Worm (Caenorhabditis elegans) whole organism, late embryonic: Measurements from ENCODE around the gene col-168.

Experiments used
- C38D4.7 ChIP-seq: fragments of 200-800 bp; sonication (Bioruptor generic); optimal IDR thresholded peaks from 2 replicates; lab custom pipeline; 2018; ENCODE audit warnings: mild to moderate bottlenecking, missing genetic modification characterization, moderate library complexity, missing compliant biosample characterization
- F13H6.1 ChIP-seq: sonication (generic microtip); optimal IDR thresholded peaks from 2 replicates; lab custom pipeline; 2016; ENCODE audit warnings: missing genetic modification characterization, missing compliant biosample characterization
- K02D7.2 ChIP-seq: sonication (generic microtip); optimal IDR thresholded peaks from 2 replicates; lab custom pipeline; 2017; ENCODE audit warnings: mild to moderate bottlenecking, missing genetic modification characterization, missing compliant biosample characterization
- K09A11.1 ChIP-seq: sonication (generic microtip); optimal IDR thresholded peaks from 2 replicates; lab custom pipeline; 2017; ENCODE audit warnings: antibody characterized with exemption, mild to moderate bottlenecking, missing genetic modification characterization, missing compliant biosample characterization; ENCODE audit not compliant: insufficient read depth
- Y22D7AL.16 ChIP-seq: sonication (generic microtip); optimal IDR thresholded peaks from 2 replicates; lab custom pipeline; 2016; ENCODE audit warnings: missing genetic modification characterization, missing compliant biosample characterization
- ceh-14 ChIP-seq: sonication (generic microtip); optimal IDR thresholded peaks from 2 replicates; lab custom pipeline; 2016; ENCODE audit warnings: missing genotype, missing genetic modification characterization, missing compliant biosample characterization
- ceh-19 ChIP-seq: fragments of 200-800 bp; sonication (Bioruptor generic); optimal IDR thresholded peaks from 2 replicates; lab custom pipeline; 2018; ENCODE audit warnings: mild to moderate bottlenecking, missing genetic modification characterization, missing compliant biosample characterization
- ceh-2 ChIP-seq: sonication (generic microtip); optimal IDR thresholded peaks from 2 replicates; lab custom pipeline; 2016; ENCODE audit warnings: missing genotype, missing genetic modification characterization, missing compliant biosample characterization
- ceh-24 ChIP-seq: sonication (generic microtip); optimal IDR thresholded peaks from 2 replicates; lab custom pipeline; 2016; ENCODE audit warnings: mild to moderate bottlenecking, missing genetic modification characterization, missing compliant biosample characterization
- ceh-30 ChIP-seq: fragments of 150-350 bp; optimal IDR thresholded peaks from 2 replicates; lab custom pipeline; 2014; ENCODE audit warnings: missing biosample characterization, missing genetic modification characterization
- ceh-31 ChIP-seq: sonication (generic microtip); optimal IDR thresholded peaks from 2 replicates; lab custom pipeline; 2016; ENCODE audit warnings: missing genetic modification characterization, missing compliant biosample characterization
- ceh-34 ChIP-seq: sonication (generic microtip); optimal IDR thresholded peaks from 2 replicates; lab custom pipeline; 2016; ENCODE audit warnings: mild to moderate bottlenecking, missing genetic modification characterization, missing compliant biosample characterization
- ceh-45 ChIP-seq: fragments of 200-800 bp; sonication (Bioruptor generic); IDR thresholded peaks from 2 replicates; pipeline ENCODE4 v1.3.6; 2022; ENCODE audit warnings: missing genetic modification reagents, missing genetic modification characterization, missing compliant biosample characterization
- ceh-48 ChIP-seq: sonication (generic microtip); optimal IDR thresholded peaks from 2 replicates; lab custom pipeline; 2016; ENCODE audit warnings: missing genetic modification characterization, inconsistent platforms, missing compliant biosample characterization
- ceh-6 ChIP-seq: fragments of 200-800 bp; sonication (Bioruptor generic); optimal IDR thresholded peaks from 2 replicates; lab custom pipeline; 2018; ENCODE audit warnings: mild to moderate bottlenecking, missing genetic modification characterization, missing compliant biosample characterization
- dmd-4 ChIP-seq: sonication (generic microtip); optimal IDR thresholded peaks from 2 replicates; lab custom pipeline; 2016; ENCODE audit warnings: borderline replicate concordance, missing genetic modification characterization, missing compliant biosample characterization
- dve-1 ChIP-seq: sonication (generic microtip); optimal IDR thresholded peaks from 2 replicates; lab custom pipeline; 2017; ENCODE audit warnings: antibody characterized with exemption, mild to moderate bottlenecking, missing genetic modification characterization, missing compliant biosample characterization
- elt-2 ChIP-seq: sonication (generic microtip); optimal IDR thresholded peaks from 2 replicates; lab custom pipeline; 2016; ENCODE audit warnings: missing genetic modification reagents, missing genetic modification characterization, missing compliant biosample characterization
- eyg-1 ChIP-seq: sonication (generic microtip); optimal IDR thresholded peaks from 2 replicates; lab custom pipeline; 2016; ENCODE audit warnings: missing genotype, missing genetic modification characterization, missing compliant biosample characterization
- hlh-13 ChIP-seq: fragments of 200-800 bp; sonication (Bioruptor generic); optimal IDR thresholded peaks from 2 replicates; lab custom pipeline; 2018; ENCODE audit warnings: mild to moderate bottlenecking, missing genetic modification characterization, missing compliant biosample characterization
- hlh-15 ChIP-seq: sonication (generic microtip); optimal IDR thresholded peaks from 2 replicates; lab custom pipeline; 2016; ENCODE audit warnings: missing genetic modification characterization, missing compliant biosample characterization
- hlh-30 ChIP-seq: sonication (generic microtip); optimal IDR thresholded peaks from 2 replicates; lab custom pipeline; 2017; ENCODE audit warnings: antibody characterized with exemption, missing genetic modification characterization, missing compliant biosample characterization; ENCODE audit not compliant: insufficient read depth
- hlh-6 ChIP-seq: sonication (generic microtip); optimal IDR thresholded peaks from 2 replicates; lab custom pipeline; 2016; ENCODE audit warnings: missing genotype, missing genetic modification characterization, missing compliant biosample characterization
- nfya-1 ChIP-seq: sonication (generic microtip); optimal IDR thresholded peaks from 2 replicates; lab custom pipeline; 2017; ENCODE audit warnings: missing genetic modification characterization, mild to moderate bottlenecking, missing compliant biosample characterization, antibody characterized with exemption, moderate library complexity
- npax-4 ChIP-seq: sonication (generic microtip); optimal IDR thresholded peaks from 2 replicates; lab custom pipeline; 2016; ENCODE audit warnings: missing genetic modification characterization, missing compliant biosample characterization
- odd-2 ChIP-seq: sonication (generic microtip); optimal IDR thresholded peaks from 2 replicates; lab custom pipeline; 2017; ENCODE audit warnings: antibody characterized with exemption, mild to moderate bottlenecking, missing genetic modification characterization, missing compliant biosample characterization
- pat-9 ChIP-seq: fragments of 200-800 bp; sonication (Bioruptor generic); optimal IDR thresholded peaks from 2 replicates; lab custom pipeline; 2018; ENCODE audit warnings: mild to moderate bottlenecking, missing genetic modification characterization, moderate library complexity, missing compliant biosample characterization
- pax-1 ChIP-seq: fragments of 150-350 bp; optimal IDR thresholded peaks from 2 replicates; lab custom pipeline; 2014; ENCODE audit warnings: missing biosample characterization, missing genetic modification characterization
- pha-2 ChIP-seq: sonication (generic microtip); optimal IDR thresholded peaks from 2 replicates; lab custom pipeline; 2017; ENCODE audit warnings: mild to moderate bottlenecking, missing genetic modification characterization, missing compliant biosample characterization
- pros-1 ChIP-seq: fragments of 150-350 bp; optimal IDR thresholded peaks from 2 replicates; lab custom pipeline; 2014; ENCODE audit warnings: missing biosample characterization, missing genetic modification reagents, missing genetic modification characterization
- syd-9 ChIP-seq: sonication (generic microtip); optimal IDR thresholded peaks from 2 replicates; lab custom pipeline; 2016; ENCODE audit warnings: mild to moderate bottlenecking, missing genetic modification characterization, moderate library complexity, missing compliant biosample characterization
- ttx-3 ChIP-seq: sonication (generic microtip); optimal IDR thresholded peaks from 2 replicates; lab custom pipeline; 2016; ENCODE audit warnings: missing genetic modification reagents, missing genetic modification characterization, missing compliant biosample characterization
- unc-3 ChIP-seq, 2 experiments: fragments of 200-800 bp in 1 of 2; sonication (Bioruptor generic) in 1 of 2; sonication (generic microtip) in 1 of 2; conservative IDR thresholded peaks in 1 of 2; optimal IDR thresholded peaks in 1 of 2; 2 replicates each; pipeline versions ENCODE4 v1.3.6 to Lab custom; 2016 to 2022; ENCODE audit warnings: missing compliant biosample characterization in 2 of 2, missing genetic modification characterization in 2 of 2, missing genetic modification reagents in 1 of 2
- unc-42 ChIP-seq: sonication (generic microtip); optimal IDR thresholded peaks from 2 replicates; lab custom pipeline; 2016; ENCODE audit warnings: missing genotype, missing genetic modification characterization, missing compliant biosample characterization
- unc-55 ChIP-seq: sonication (generic microtip); optimal IDR thresholded peaks from 2 replicates; lab custom pipeline; 2017; ENCODE audit warnings: missing biosample characterization, missing genetic modification reagents, missing genetic modification characterization
- ztf-16 ChIP-seq: sonication (generic microtip); optimal IDR thresholded peaks from 2 replicates; lab custom pipeline; 2017; ENCODE audit warnings: missing genetic modification characterization, missing compliant biosample characterization

col-168 gene

DNA sequence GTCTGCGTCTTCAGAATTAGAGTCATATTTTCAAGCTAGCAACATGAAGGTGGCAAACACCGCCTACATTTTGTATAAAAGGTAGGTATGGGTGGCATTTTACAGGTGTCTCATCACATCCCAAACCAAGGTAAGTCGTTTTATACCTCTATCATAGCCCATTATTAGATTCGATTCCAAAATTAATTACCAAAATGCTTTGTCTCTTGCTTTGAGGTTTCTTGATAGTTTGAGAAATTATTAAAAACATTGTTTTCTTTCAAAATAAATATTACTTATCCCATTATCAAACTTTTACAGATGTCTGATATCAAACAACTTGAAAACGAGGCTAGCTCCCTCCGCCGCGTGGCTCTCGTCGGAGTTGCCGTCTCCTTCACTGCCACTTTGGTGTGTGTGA, at the start of gene col-168:
Gene col-168 (plus strand): TSS at position 301 of the 400 bp plus-strand sequence.
- TF ChIP-seq ceh-48 (no peak), dmd-4 (tag; lab: Kevin White, UChicago) (no peak), pax-1 (no peak), ttx-3 (tag; lab: Kevin White, UChicago) (no peak), ceh-30 (no peak)

DNA sequence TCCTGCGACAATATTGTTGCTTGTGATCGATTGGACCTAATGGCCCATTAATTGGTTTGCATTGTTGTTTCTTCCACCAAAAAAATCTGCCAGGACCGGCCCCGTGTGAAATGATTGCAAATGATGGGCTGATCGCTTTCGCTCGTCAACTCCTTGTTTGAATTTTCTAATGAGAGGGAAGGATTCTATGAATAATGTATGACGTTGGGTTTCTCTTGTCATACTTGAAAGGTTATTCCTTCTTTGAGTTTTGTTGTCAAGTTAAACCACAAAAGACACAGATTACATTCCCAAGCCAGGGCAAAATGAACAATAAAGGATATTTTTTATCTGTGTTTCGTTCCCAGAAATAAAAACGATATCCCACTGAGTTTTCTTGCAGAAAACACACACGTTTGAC, 49.5 kb upstream of the col-168 start:
- TF ChIP-seq pax-1 (no peak), ceh-19 (GFP tag; lab: Kevin White, UChicago) (no peak), K02D7.2 (tag; lab: Kevin White, UChicago) (no peak), ceh-24 (no peak), dve-1 (tag; lab: Kevin White, UChicago) (no peak), pha-2 (no peak), eyg-1 (tag; lab: Kevin White, UChicago) (no peak), Y22D7AL.16 (no peak), ceh-34 (tag; lab: Kevin White, UChicago) (no peak), pat-9 (tag; lab: Kevin White, UChicago) (no peak), hlh-13 (no peak)

ce11 chrX:6277252-6277651, 48.9 kb upstream of the col-168 start:
- no peak for TF ChIP-seq ztf-16 (tag; lab: Kevin White, UChicago)
- TF ChIP-seq, all 69 proteins: peak for 0

ce11 chrX:6278296-6278695, 47.9 kb upstream of the col-168 start:
- TF ChIP-seq ceh-45 (no peak), odd-2 (tag; lab: Kevin White, UChicago) (no peak), F13H6.1 (tag; lab: Kevin White, UChicago) (no peak), syd-9 (tag; lab: Kevin White, UChicago) (no peak), elt-2 (tag; lab: Kevin White, UChicago) (no peak), ceh-6 (GFP tag; lab: Kevin White, UChicago) (no peak), pat-9 (tag; lab: Kevin White, UChicago) (no peak), hlh-30 (tag; lab: Kevin White, UChicago) (no peak), hlh-6 (no peak), ceh-31 (tag; lab: Kevin White, UChicago) (no peak), unc-3 (GFP tag; conservative IDR thresholded peaks at IDR 0.05; lab: Robert Waterston, UW) (no peak), unc-3 (tag; optimal IDR thresholded peaks at IDR 0.05; lab: Kevin White, UChicago) (no peak), hlh-15 (tag; lab: Kevin White, UChicago) (no peak), ttx-3 (tag; lab: Kevin White, UChicago) (no peak)

- no peak for TF ChIP-seq unc-3 (GFP tag; conservative IDR thresholded peaks at IDR 0.05; lab: Robert Waterston, UW)
- no peak for TF ChIP-seq unc-3 (tag; optimal IDR thresholded peaks at IDR 0.05; lab: Kevin White, UChicago)
- no peak for TF ChIP-seq C38D4.7 (GFP tag; lab: Kevin White, UChicago)
- no peak for TF ChIP-seq eyg-1 (tag; lab: Kevin White, UChicago)
- no peak for TF ChIP-seq K02D7.2 (tag; lab: Kevin White, UChicago)
- no peak for TF ChIP-seq ceh-2 (tag; lab: Kevin White, UChicago)
- no peak for TF ChIP-seq ztf-16 (tag; lab: Kevin White, UChicago)
- TF ChIP-seq ceh-24, result no peak
- no peak for TF ChIP-seq ceh-14 (tag; lab: Kevin White, UChicago)
- TF ChIP-seq unc-42 (tag; lab: Kevin White, UChicago), result no peak
- TF ChIP-seq nfya-1, result no peak
- TF ChIP-seq npax-4, result no peak
- no peak for TF ChIP-seq unc-55 (GFP tag; lab: Kevin White, UChicago)
- no peak for TF ChIP-seq K09A11.1 (tag; lab: Kevin White, UChicago)
- TF ChIP-seq pros-1, result no peak
Observed at ce11 chrX:6279625-6280024, 46.6 kb upstream of the col-168 start, which contains the start of gene col-166. TSS of gene col-166 (plus strand) at chrX:6280016.
